Worm (Caenorhabditis elegans): ENCODE results near the gene Y75B7AL.2.

DNA sequence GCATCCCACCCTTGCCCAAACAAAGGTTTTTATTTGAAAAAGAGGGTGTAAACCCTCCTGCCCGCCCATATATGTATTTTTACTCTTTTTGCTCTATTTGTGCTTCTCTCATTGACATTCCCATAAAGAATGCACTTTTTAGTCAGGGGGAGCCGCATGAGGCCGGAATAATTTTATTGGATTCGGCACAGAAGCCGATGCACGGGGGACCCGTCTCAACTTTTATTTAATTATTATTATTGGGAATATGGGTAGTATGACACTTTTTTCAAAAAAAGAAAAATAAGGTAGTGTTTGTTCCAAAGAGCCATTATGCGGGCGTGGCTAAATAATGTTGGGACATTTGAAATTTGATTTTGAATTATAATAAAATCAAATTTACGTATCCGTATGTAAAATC, 4.1 kb upstream of the Y75B7AL.2 start:
- TF ChIP-seq ceh-100 (GFP tag; IDR thresholded peaks at IDR 0.05) = no peak
- TF ChIP-seq unc-130 (GFP tag; optimal IDR thresholded peaks at IDR 0.05) = no peak
- no peak for TF ChIP-seq rec-8 (tag; optimal IDR thresholded peaks at IDR 0.05)
- no peak for TF ChIP-seq akir-1 (GFP tag; optimal IDR thresholded peaks at IDR 0.05)
- TF ChIP-seq fkh-3 (tag; optimal IDR thresholded peaks at IDR 0.05) = no peak
- no peak for TF ChIP-seq ama-1 (optimal IDR thresholded peaks at IDR 0.05)
- no peak for TF ChIP-seq ama-1 (GFP tag; optimal IDR thresholded peaks at IDR 0.05)
- no peak for TF ChIP-seq F49E8.2 (tag; optimal IDR thresholded peaks at IDR 0.05; ENCODE audit: insufficient read depth)

All from whole organism, young adult.